Fruit fly (Drosophila melanogaster) whole organism, adult: Measurements from ENCODE around the gene THG.

Experiments used
- CG12768 ChIP-seq: fragments of 200-800 bp; sonication (Bioruptor generic); optimal IDR thresholded peaks from 2 replicates; lab custom pipeline; 2017; ENCODE audit warnings: missing biosample characterization, missing genetic modification characterization, mild to moderate bottlenecking, moderate library complexity, missing genetic modification reagents
- CG33017 ChIP-seq: fragments of 200-800 bp; sonication (Bioruptor generic); optimal IDR thresholded peaks from 2 replicates; lab custom pipeline; 2018; ENCODE audit warnings: missing biosample characterization, mild to moderate bottlenecking, missing genetic modification characterization, moderate library complexity
- CG5204 ChIP-seq: fragments of 200-800 bp; sonication (Bioruptor generic); optimal IDR thresholded peaks from 2 replicates; lab custom pipeline; 2016; ENCODE audit warnings: missing biosample characterization, missing genetic modification characterization
- CG7045 ChIP-seq: fragments of 200-800 bp; sonication (Bioruptor generic); optimal IDR thresholded peaks from 2 replicates; lab custom pipeline; 2017; ENCODE audit warnings: missing biosample characterization, mild to moderate bottlenecking, missing genetic modification characterization
- CG7101 ChIP-seq: fragments of 200-800 bp; sonication (Bioruptor generic); optimal IDR thresholded peaks from 2 replicates; lab custom pipeline; 2018; ENCODE audit warnings: missing biosample characterization, mild to moderate bottlenecking, missing genetic modification characterization, moderate library complexity
- Clk ChIP-seq: fragments of 200-800 bp; sonication (Bioruptor generic); optimal IDR thresholded peaks from 2 replicates; lab custom pipeline; 2017; ENCODE audit warnings: missing biosample characterization, missing genetic modification characterization
- Crg-1 ChIP-seq: fragments of 200-800 bp; sonication (Bioruptor generic); optimal IDR thresholded peaks from 2 replicates; lab custom pipeline; 2016; ENCODE audit warnings: missing biosample characterization, missing genetic modification characterization
- Hr96 ChIP-seq: fragments of 200-800 bp; sonication (Bioruptor generic); optimal IDR thresholded peaks from 2 replicates; lab custom pipeline; 2016; ENCODE audit warnings: missing biosample characterization, missing genetic modification characterization
- bab1 ChIP-seq: fragments of 200-800 bp; sonication (Bioruptor generic); optimal IDR thresholded peaks from 3 replicates; lab custom pipeline; 2019; ENCODE audit warnings: missing biosample characterization, mild to moderate bottlenecking, missing genetic modification characterization, moderate library complexity
- cic ChIP-seq: fragments of 200-800 bp; sonication (Bioruptor generic); optimal IDR thresholded peaks from 2 replicates; lab custom pipeline; 2017; ENCODE audit warnings: missing biosample characterization, mild to moderate bottlenecking, missing genetic modification characterization, moderate library complexity
- cnc ChIP-seq, 2 experiments: fragments of >200 bp; optimal IDR thresholded peaks; 2 replicates each; lab custom pipeline; 2017
- ovo ChIP-seq: fragments of 200-800 bp; sonication (Bioruptor generic); optimal IDR thresholded peaks from 2 replicates; lab custom pipeline; 2016; ENCODE audit warnings: missing biosample characterization, missing genetic modification characterization
- tj ChIP-seq: fragments of 200-800 bp; sonication (Bioruptor generic); optimal IDR thresholded peaks from 3 replicates; lab custom pipeline; 2017; ENCODE audit warnings: missing biosample characterization, mild to moderate bottlenecking, missing genetic modification characterization, moderate library complexity
- toe ChIP-seq: fragments of 200-800 bp; sonication (Bioruptor generic); optimal IDR thresholded peaks from 2 replicates; lab custom pipeline; 2016; ENCODE audit warnings: missing biosample characterization, missing genetic modification characterization

- TF ChIP-seq toe (GFP tag; lab: Kevin White, UChicago) (no peak), CG7045 (GFP tag; lab: Kevin White, UChicago) (no peak), tj (GFP tag; lab: Kevin White, UChicago) (no peak), Clk (GFP tag; lab: Kevin White, UChicago) (no peak), CG7101 (no peak), ovo (GFP tag; lab: Kevin White, UChicago) (no peak), CG33017 (tag; lab: Kevin White, UChicago) (no peak), bab1 (GFP tag; lab: Kevin White, UChicago) (no peak), CG5204 (GFP tag; lab: Kevin White, UChicago) (no peak), CG12768 (GFP tag; lab: Kevin White, UChicago) (no peak), Hr96 (GFP tag; lab: Kevin White, UChicago) (no peak), Crg-1 (GFP tag; lab: Kevin White, UChicago) (no peak), cic (GFP tag; lab: Kevin White, UChicago) (no peak), cnc (optimal IDR thresholded peaks at IDR 0.05; lab: Kevin White, UChicago) (no peak)
Measured at dm6 chr2L:15000360-15000759, 9.2 kb downstream of the THG start.
